Worm (Caenorhabditis elegans): Measurements from ENCODE around the gene ZC395.5.

The ZC395.5 gene

DNA sequence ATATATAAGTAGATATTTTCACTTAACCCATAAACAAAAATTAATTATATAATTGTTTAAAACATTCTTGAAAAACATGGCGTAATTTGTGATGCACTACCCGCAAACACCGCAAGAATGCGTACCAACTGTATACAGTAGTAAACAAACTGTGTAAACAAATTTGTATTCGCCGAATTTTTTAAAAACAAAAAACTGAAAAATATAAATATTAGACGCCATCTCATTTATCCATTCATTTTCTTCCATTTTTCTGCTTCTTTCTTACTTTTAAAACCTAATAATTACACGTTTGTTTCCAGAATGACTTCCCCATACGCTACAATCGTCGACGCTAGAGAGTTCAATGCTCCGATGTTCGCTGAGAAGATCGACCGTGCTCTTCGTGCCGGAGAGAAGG lies 42.3 kb upstream of the ZC395.5 start, which contains the start of gene nex-1:
Gene nex-1 (plus strand): TSS at position 301 of the 400 bp plus-strand sequence.
- no peak for TF ChIP-seq fos-1 (tag; optimal IDR thresholded peaks at IDR 0.05)
- peak in 1 of 2 experiments; percentile 23 for TF ChIP-seq unc-62 (GFP tag; optimal IDR thresholded peaks at IDR 0.05 in 1 of 2)
- TF ChIP-seq unc-62 (tag; optimal IDR thresholded peaks at IDR 0.05), result no peak

DNA sequence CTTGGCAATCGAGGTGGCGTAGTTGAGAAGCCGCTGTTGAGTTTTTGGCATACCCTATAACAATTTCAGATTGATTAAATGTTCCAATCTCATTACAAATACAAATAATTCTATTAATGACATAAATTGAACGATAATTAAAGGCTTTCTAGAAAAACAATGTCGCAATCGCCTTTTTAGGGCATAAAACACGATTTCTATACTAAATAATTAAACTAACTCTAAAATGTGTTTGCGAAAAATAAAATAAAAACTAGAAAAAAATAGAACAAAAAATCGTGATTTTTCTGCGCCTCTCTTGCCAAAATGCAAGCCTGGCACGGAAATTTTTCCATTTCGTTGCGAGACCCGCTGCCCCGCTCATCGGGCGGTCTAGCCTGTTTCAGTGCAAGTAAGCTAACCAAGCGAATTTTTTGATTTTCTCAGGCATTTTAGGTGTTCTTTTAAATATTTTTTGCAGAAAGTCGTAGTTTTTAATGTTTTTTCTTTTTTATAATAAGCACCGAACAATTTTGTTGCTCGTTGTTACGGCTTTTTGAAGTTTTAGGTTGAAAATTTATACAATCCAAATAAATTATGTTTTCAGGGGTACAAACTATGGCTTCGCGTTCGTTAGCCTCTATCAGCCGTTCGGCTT lies 39.7 kb upstream of the ZC395.5 start, which contains the start of the genes C34E10.12, C34E10.10 and atp-2:
Gene C34E10.12 (minus strand): TSS at position 51 of the 637 bp plus-strand sequence.
Gene C34E10.10 (minus strand): TSS at position 54 of the 637 bp plus-strand sequence.
Gene atp-2 (plus strand): TSS at position 587 of the 637 bp plus-strand sequence.
- no peak for TF ChIP-seq gei-8 (GFP tag; optimal IDR thresholded peaks at IDR 0.05)
- TF ChIP-seq unc-39 (tag; optimal IDR thresholded peaks at IDR 0.05), result no peak
- peak; percentile 79 for TF ChIP-seq nhr-6 (tag; optimal IDR thresholded peaks at IDR 0.05)
- peak; percentile 51 for TF ChIP-seq nhr-102 (tag; optimal IDR thresholded peaks at IDR 0.05)
- TF ChIP-seq hlh-11 (tag; optimal IDR thresholded peaks at IDR 0.05), result peak; percentile 76
- peak; percentile 60; the same call in 1 of the 2 replicates for TF ChIP-seq T26A8.4 (GFP tag; IDR thresholded peaks at IDR 0.05)
- peak; percentile 77 for TF ChIP-seq hlh-30 (tag; optimal IDR thresholded peaks at IDR 0.05; ENCODE audit: insufficient read depth)
- TF ChIP-seq mdt-29 (GFP tag; IDR thresholded peaks at IDR 0.05), result no peak
- TF ChIP-seq mxl-3 (GFP tag; optimal IDR thresholded peaks at IDR 0.05), result peak; percentile 27
- TF ChIP-seq nhr-11 (tag; optimal IDR thresholded peaks at IDR 0.05), result peak; percentile 91
- TF ChIP-seq unc-130 (GFP tag; optimal IDR thresholded peaks at IDR 0.05), result peak; percentile 77
- no peak for TF ChIP-seq cey-2 (tag; optimal IDR thresholded peaks at IDR 0.05; ENCODE audit: borderline replicate concordance, insufficient read depth)
- TF ChIP-seq ceh-20 (GFP tag; IDR thresholded peaks at IDR 0.05), result peak; percentile 47; the same call in 1 of the 2 replicates
- no peak for TF ChIP-seq F26F4.8 (GFP tag; conservative IDR thresholded peaks at IDR 0.05)
- no peak for TF ChIP-seq aly-2 (tag; optimal IDR thresholded peaks at IDR 0.05)
- TF ChIP-seq daf-19 (GFP tag; conservative IDR thresholded peaks at IDR 0.05), result no peak
- no peak for TF ChIP-seq attf-4 (tag; optimal IDR thresholded peaks at IDR 0.05)
- peak; percentile 93 for TF ChIP-seq mes-2 (tag; optimal IDR thresholded peaks at IDR 0.05; ENCODE audit: poor library complexity, severe bottlenecking)
- no peak for TF ChIP-seq madf-9 (GFP tag; conservative IDR thresholded peaks at IDR 0.05)
- TF ChIP-seq ceh-62 (tag; optimal IDR thresholded peaks at IDR 0.05), result no peak
- TF ChIP-seq egl-27 (tag; optimal IDR thresholded peaks at IDR 0.05), result no peak
- TF ChIP-seq unc-62 (GFP tag; optimal IDR thresholded peaks at IDR 0.05 in 1 of 2), result peak in 1 of 2 experiments; percentile 83
- TF ChIP-seq unc-62 (tag; optimal IDR thresholded peaks at IDR 0.05), result no peak
- no peak for TF ChIP-seq zip-11 (GFP tag; IDR thresholded peaks at IDR 0.05)
- TF ChIP-seq nhr-48 (tag; optimal IDR thresholded peaks at IDR 0.05), result no peak
- TF ChIP-seq D1046.2 (GFP tag; IDR thresholded peaks at IDR 0.05), result no peak
- no peak for TF ChIP-seq zfp-2 (tag; optimal IDR thresholded peaks at IDR 0.05)
- TF ChIP-seq vab-7 (GFP tag; IDR thresholded peaks at IDR 0.05), result no peak
- TF ChIP-seq snpc-1.2 (GFP tag; IDR thresholded peaks at IDR 0.05), result no peak
- no peak for TF ChIP-seq set-16 (GFP tag; IDR thresholded peaks at IDR 0.05)
- peak; percentile 59 for TF ChIP-seq arid-1 (GFP tag; conservative IDR thresholded peaks at IDR 0.05)
- TF ChIP-seq php-3 (GFP tag; IDR thresholded peaks at IDR 0.05), result no peak
- no peak for TF ChIP-seq ceh-32 (tag; optimal IDR thresholded peaks at IDR 0.05; ENCODE audit: poor library complexity)
- TF ChIP-seq fkh-10 (GFP tag; optimal IDR thresholded peaks at IDR 0.05), result peak; percentile 66
- no peak for TF ChIP-seq ztf-7 (tag; optimal IDR thresholded peaks at IDR 0.05)
- TF ChIP-seq lin-39 (tag; optimal IDR thresholded peaks at IDR 0.05), result no peak
- no peak for TF ChIP-seq nhr-111 (GFP tag; optimal IDR thresholded peaks at IDR 0.05)
- no peak for TF ChIP-seq ZK337.2 (GFP tag; IDR thresholded peaks at IDR 0.05)
- no peak for TF ChIP-seq lin-15B (tag; optimal IDR thresholded peaks at IDR 0.05)
- TF ChIP-seq hif-1 (tag; optimal IDR thresholded peaks at IDR 0.05), result peak in 1 of 2 experiments; percentile 77
- TF ChIP-seq nhr-28 (tag; optimal IDR thresholded peaks at IDR 0.05), result peak; percentile 82
- no peak for TF ChIP-seq nhr-41 (GFP tag; IDR thresholded peaks at IDR 0.05)
- no peak for TF ChIP-seq Y48G9A.11 (GFP tag; IDR thresholded peaks at IDR 0.05)
- no peak for TF ChIP-seq zag-1 (tag; optimal IDR thresholded peaks at IDR 0.05)
- 0 out of 2 replicates have a peak, but pooled peaks have one; percentile 14 for TF ChIP-seq pha-4 (GFP tag; IDR thresholded peaks at IDR 0.05)
- no peak for TF ChIP-seq pha-4 (tag; optimal IDR thresholded peaks at IDR 0.05)
- no peak for TF ChIP-seq Y105C5A.15 (GFP tag; IDR thresholded peaks at IDR 0.05)

All from whole organism, L4 larva.